Worm (Caenorhabditis elegans) whole organism, L3 larva: ENCODE measurements around the gene acr-3.
A peak's percentile ranks its signal among the peaks of the same experiment; 100 is the strongest.

ENCODE experiments used
- R02D3.7 ChIP-seq: fragments of 150-350 bp; optimal IDR thresholded peaks from 2 replicates; lab custom pipeline; 2014; ENCODE audit warnings: missing biosample characterization, missing genetic modification characterization
- ZK546.5 ChIP-seq: sonication (generic microtip); optimal IDR thresholded peaks from 2 replicates; lab custom pipeline; 2017; ENCODE audit warnings: missing biosample characterization, missing genetic modification characterization
- aly-2 ChIP-seq: fragments of 150-350 bp; optimal IDR thresholded peaks from 2 replicates; lab custom pipeline; 2014; ENCODE audit warnings: missing biosample characterization, missing genetic modification characterization
- ama-1 ChIP-seq: fragments of 150-350 bp; optimal IDR thresholded peaks from 2 replicates; lab custom pipeline; 2018
- ceh-16 ChIP-seq: sonication (generic microtip); optimal IDR thresholded peaks from 2 replicates; lab custom pipeline; 2017; ENCODE audit warnings: missing biosample characterization, missing genetic modification characterization
- ceh-28 ChIP-seq: fragments of 150-350 bp; optimal IDR thresholded peaks from 2 replicates; lab custom pipeline; 2014; ENCODE audit warnings: missing biosample characterization, missing genetic modification reagents, missing genetic modification characterization
- ceh-82 ChIP-seq: fragments of 150-350 bp; optimal IDR thresholded peaks from 2 replicates; lab custom pipeline; 2014; ENCODE audit warnings: missing biosample characterization, missing genetic modification characterization
- ceh-9 ChIP-seq: sonication (generic microtip); optimal IDR thresholded peaks from 2 replicates; lab custom pipeline; 2018; ENCODE audit warnings: missing biosample characterization, missing genetic modification characterization
- daf-12 ChIP-seq: fragments of 150-350 bp; optimal IDR thresholded peaks from 2 replicates; lab custom pipeline; 2014; ENCODE audit warnings: missing biosample characterization, missing genetic modification reagents, missing genetic modification characterization
- egl-27 ChIP-seq: sonication (generic microtip); optimal IDR thresholded peaks from 4 replicates; lab custom pipeline; 2017; ENCODE audit warnings: missing biosample characterization, missing genetic modification reagents, missing genetic modification characterization
- egl-5 ChIP-seq: fragments of 150-350 bp; optimal IDR thresholded peaks from 2 replicates; lab custom pipeline; 2017; ENCODE audit warnings: missing biosample characterization, missing genetic modification reagents, missing genetic modification characterization, inconsistent platforms
- elt-1 ChIP-seq: fragments of 150-350 bp; optimal IDR thresholded peaks from 2 replicates; lab custom pipeline; 2014; ENCODE audit warnings: missing biosample characterization, missing genetic modification characterization
- elt-2 ChIP-seq: sonication (generic microtip); optimal IDR thresholded peaks from 2 replicates; lab custom pipeline; 2016; ENCODE audit warnings: missing genetic modification reagents, mild to moderate bottlenecking, missing genetic modification characterization, missing compliant biosample characterization
- elt-3 ChIP-seq, 3 experiments: fragments of 150-350 bp in 1 of 3; sonication (generic microtip) in 2 of 3; optimal IDR thresholded peaks; 2 replicates in 2 of 3; 4 replicates in 1 of 3; lab custom pipeline; 2014 to 2017; ENCODE audit warnings: missing biosample characterization in 3 of 3, missing genetic modification characterization in 3 of 3
- fkh-10 ChIP-seq: sonication (generic microtip); optimal IDR thresholded peaks from 2 replicates; lab custom pipeline; 2017; ENCODE audit warnings: missing biosample characterization, missing genetic modification reagents, missing genetic modification characterization
- fkh-2 ChIP-seq: fragments of 150-350 bp; optimal IDR thresholded peaks from 2 replicates; lab custom pipeline; 2014; ENCODE audit warnings: missing biosample characterization, missing genetic modification reagents, missing genetic modification characterization
- fos-1 ChIP-seq: fragments of 150-350 bp; optimal IDR thresholded peaks from 2 replicates; lab custom pipeline; 2014; ENCODE audit warnings: missing biosample characterization, missing genetic modification characterization
- hmg-11 ChIP-seq: sonication (generic microtip); optimal IDR thresholded peaks from 2 replicates; lab custom pipeline; 2016; ENCODE audit warnings: missing genetic modification characterization, missing compliant biosample characterization
- jun-1 ChIP-seq: fragments of 150-350 bp; optimal IDR thresholded peaks from 2 replicates; lab custom pipeline; 2014; ENCODE audit warnings: missing biosample characterization, missing genetic modification reagents, missing genetic modification characterization
- lin-15B ChIP-seq: fragments of 150-350 bp; optimal IDR thresholded peaks from 2 replicates; lab custom pipeline; 2014; ENCODE audit warnings: missing biosample characterization, missing genetic modification characterization
- lin-39 ChIP-seq: fragments of 150-350 bp; optimal IDR thresholded peaks from 2 replicates; lab custom pipeline; 2018; ENCODE audit warnings: missing biosample characterization, missing genetic modification reagents, missing genetic modification characterization
- lsy-12 ChIP-seq: sonication (generic microtip); optimal IDR thresholded peaks from 2 replicates; lab custom pipeline; 2016; ENCODE audit warnings: mild to moderate bottlenecking, missing genetic modification characterization, missing compliant biosample characterization
- mdl-1 ChIP-seq: fragments of 150-350 bp; optimal IDR thresholded peaks from 2 replicates; lab custom pipeline; 2014; ENCODE audit warnings: missing biosample characterization, missing genetic modification characterization
- mml-1 ChIP-seq: fragments of 150-350 bp; sonication (generic microtip); optimal IDR thresholded peaks from 3 replicates; lab custom pipeline; 2014; ENCODE audit warnings: missing biosample characterization, missing genetic modification characterization
- nfya-1 ChIP-seq: sonication (generic microtip); optimal IDR thresholded peaks from 2 replicates; lab custom pipeline; 2017; ENCODE audit warnings: missing genetic modification characterization, mild to moderate bottlenecking, missing compliant biosample characterization, antibody characterized with exemption, moderate library complexity; ENCODE audit not compliant: insufficient read depth
- nhr-11 ChIP-seq: fragments of 150-350 bp; optimal IDR thresholded peaks from 2 replicates; lab custom pipeline; 2014; ENCODE audit warnings: missing biosample characterization, missing genetic modification characterization
- nhr-23 ChIP-seq: fragments of 150-350 bp; optimal IDR thresholded peaks from 2 replicates; lab custom pipeline; 2014; ENCODE audit warnings: missing biosample characterization, missing genetic modification reagents, missing genetic modification characterization
- nhr-237 ChIP-seq: fragments of 150-350 bp; optimal IDR thresholded peaks from 2 replicates; lab custom pipeline; 2014; ENCODE audit warnings: missing biosample characterization, missing genetic modification characterization
- nhr-25 ChIP-seq: sonication (generic microtip); optimal IDR thresholded peaks from 2 replicates; lab custom pipeline; 2017; ENCODE audit warnings: missing biosample characterization, missing genetic modification characterization
- nhr-28 ChIP-seq: fragments of 150-350 bp; optimal IDR thresholded peaks from 2 replicates; lab custom pipeline; 2014; ENCODE audit warnings: missing biosample characterization, missing genetic modification characterization
- nhr-43 ChIP-seq: sonication (generic microtip); optimal IDR thresholded peaks from 2 replicates; lab custom pipeline; 2016; ENCODE audit warnings: mild to moderate bottlenecking, missing genetic modification characterization, missing compliant biosample characterization; ENCODE audit not compliant: poor library complexity, severe bottlenecking
- nhr-67 ChIP-seq: fragments of 150-350 bp; optimal IDR thresholded peaks from 2 replicates; lab custom pipeline; 2014; ENCODE audit warnings: missing biosample characterization, missing genetic modification characterization
- nhr-76 ChIP-seq: fragments of 150-350 bp; sonication (generic microtip); optimal IDR thresholded peaks from 5 replicates; lab custom pipeline; 2014; ENCODE audit warnings: missing biosample characterization, missing genetic modification characterization
- nhr-77 ChIP-seq: fragments of 150-350 bp; optimal IDR thresholded peaks from 2 replicates; lab custom pipeline; 2014; ENCODE audit warnings: missing biosample characterization, missing genetic modification characterization
- pha-4 ChIP-seq: fragments of 150-350 bp; optimal IDR thresholded peaks from 2 replicates; lab custom pipeline; 2014; ENCODE audit warnings: missing biosample characterization, missing genetic modification reagents, missing genetic modification characterization
- pqm-1 ChIP-seq: fragments of 150-350 bp; optimal IDR thresholded peaks from 2 replicates; lab custom pipeline; 2017; ENCODE audit warnings: missing biosample characterization, missing genetic modification characterization, inconsistent platforms
- sea-2 ChIP-seq: fragments of 150-350 bp; sonication (generic microtip); optimal IDR thresholded peaks from 4 replicates; lab custom pipeline; 2014; ENCODE audit warnings: missing biosample characterization, missing genetic modification reagents, missing genetic modification characterization
- skn-1 ChIP-seq: fragments of 150-350 bp; optimal IDR thresholded peaks from 2 replicates; lab custom pipeline; 2014; ENCODE audit warnings: missing biosample characterization, missing genetic modification characterization
- snpc-4 ChIP-seq: fragments of 150-350 bp; optimal IDR thresholded peaks from 2 replicates; lab custom pipeline; 2014; ENCODE audit warnings: missing biosample characterization, missing genetic modification characterization
- tbx-2 ChIP-seq: sonication (generic microtip); optimal IDR thresholded peaks from 2 replicates; lab custom pipeline; 2016; ENCODE audit warnings: mild to moderate bottlenecking, missing genetic modification characterization, missing compliant biosample characterization
- unc-39 ChIP-seq: sonication (generic microtip); optimal IDR thresholded peaks from 4 replicates; lab custom pipeline; 2017; ENCODE audit warnings: missing biosample characterization, missing genetic modification characterization
- unc-62 ChIP-seq: fragments of 150-350 bp; sonication (generic microtip); optimal IDR thresholded peaks from 4 replicates; lab custom pipeline; 2014; ENCODE audit warnings: missing biosample characterization, missing genetic modification reagents, missing genetic modification characterization
- ztf-11 ChIP-seq: fragments of 150-350 bp; optimal IDR thresholded peaks from 2 replicates; lab custom pipeline; 2014; ENCODE audit warnings: missing biosample characterization, missing genetic modification characterization
- ztf-4 ChIP-seq: fragments of 150-350 bp; optimal IDR thresholded peaks from 2 replicates; lab custom pipeline; 2014; ENCODE audit warnings: missing biosample characterization, missing genetic modification characterization

The acr-3 gene

DNA sequence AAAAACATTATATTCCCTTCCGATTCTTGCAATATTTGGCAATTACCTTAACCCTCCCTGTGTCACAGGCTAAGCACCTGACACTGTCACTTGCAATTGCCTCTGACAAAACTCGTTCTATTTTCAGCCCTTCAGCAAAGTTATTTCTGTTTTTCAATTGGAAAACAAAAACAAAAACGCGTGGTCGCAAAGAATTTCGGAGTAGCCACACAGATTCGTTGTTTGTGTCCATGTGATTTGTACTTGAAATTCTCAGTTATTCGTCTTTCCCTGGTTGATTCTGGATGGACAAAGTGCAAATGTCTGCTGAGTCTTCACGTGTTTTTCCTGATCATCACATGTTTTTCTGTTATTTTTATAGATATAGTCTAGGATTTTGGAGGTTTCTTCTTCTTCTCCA lies 26.2 kb downstream of the acr-3 start (continued):
- TF ChIP-seq ama-1 (lab: Kevin White, UChicago) (no peak), ztf-4 (no peak)
- TF ChIP-seq, all 47 proteins: peak for 8

DNA sequence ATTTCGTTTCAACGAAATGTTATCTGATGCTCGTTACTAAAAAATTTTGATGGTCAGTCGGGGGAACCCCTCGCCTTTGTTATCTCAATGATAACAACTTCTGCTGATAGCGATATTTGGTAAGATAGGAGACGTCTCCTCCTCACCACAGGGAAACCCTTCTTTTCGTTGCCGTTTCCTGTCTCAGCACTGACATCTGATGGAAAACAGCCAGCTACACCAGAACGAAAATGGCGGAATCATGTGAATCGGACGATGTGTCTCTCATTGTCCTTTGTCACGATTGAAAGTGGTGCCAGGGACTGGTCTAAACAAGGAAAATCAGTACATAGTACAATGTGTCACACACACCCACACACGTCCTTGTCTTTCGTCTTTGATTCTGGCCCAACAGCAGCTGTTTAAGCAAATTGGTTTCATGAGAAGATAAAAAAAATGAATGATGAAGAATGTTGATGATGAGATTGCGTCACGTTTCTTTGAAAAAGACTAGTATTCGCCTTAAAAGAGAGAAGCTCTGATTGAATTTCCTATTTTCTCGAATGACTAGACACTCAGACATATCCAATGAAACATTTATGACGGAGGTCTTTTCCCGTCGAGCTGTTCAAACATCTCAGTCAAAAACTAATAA lies 27.1 kb downstream of the acr-3 start:
- TF ChIP-seq R02D3.7 (tag; lab: Kevin White, UChicago) (no peak), daf-12 (tag; lab: Kevin White, UChicago) (no peak), nhr-77 (tag; lab: Kevin White, UChicago) (no peak), fos-1 (tag; lab: Kevin White, UChicago) (no peak), ztf-4 (no peak), unc-62 (GFP tag; lab: Kevin White, UChicago) (peak; percentile 59), nhr-23 (tag; lab: Kevin White, UChicago) (peak; percentile 74), egl-27 (peak; percentile 63), pqm-1 (peak; percentile 46), nhr-25 (tag; lab: Kevin White, UChicago) (peak; percentile 97), nhr-11 (peak; percentile 61), tbx-2 (peak; percentile 62), nhr-237 (tag; lab: Kevin White, UChicago) (no peak), elt-2 (tag; lab: Kevin White, UChicago) (peak; percentile 94), nfya-1 (tag; lab: Kevin White, UChicago) (peak; percentile 28), elt-3 (tag; optimal IDR thresholded peaks at IDR 0.05; lab: Kevin White, UChicago) (peak; percentile 84 to 98 (median 86)), sea-2 (no peak), elt-1 (tag; lab: Kevin White, UChicago) (peak; percentile 26), ceh-16 (tag; lab: Kevin White, UChicago) (no peak), pha-4 (peak; percentile 28), mdl-1 (tag; lab: Kevin White, UChicago) (peak; percentile 92), nhr-43 (peak; percentile 95), mml-1 (tag; lab: Kevin White, UChicago) (peak; percentile 50), jun-1 (tag; lab: Kevin White, UChicago) (peak; percentile 18), ztf-11 (tag; lab: Kevin White, UChicago) (no peak), fkh-10 (GFP tag; lab: Kevin White, UChicago) (peak; percentile 90), lin-39 (tag; lab: Kevin White, UChicago) (no peak), skn-1 (peak; percentile 16)

- TF ChIP-seq daf-12 (tag; lab: Kevin White, UChicago) (no peak), tbx-2 (peak; percentile 89), nfya-1 (tag; lab: Kevin White, UChicago) (peak; percentile 81), aly-2 (no peak), elt-3 (tag; optimal IDR thresholded peaks at IDR 0.05; lab: Kevin White, UChicago) (peak; percentile 61 to 89 (median 78)), elt-2 (tag; lab: Kevin White, UChicago) (peak; percentile 92), ztf-4 (peak; percentile 58), elt-1 (tag; lab: Kevin White, UChicago) (peak; percentile 87), ama-1 (lab: Kevin White, UChicago) (no peak), lin-15B (tag; lab: Kevin White, UChicago) (no peak), hmg-11 (tag; lab: Kevin White, UChicago) (peak; percentile 61), ceh-9 (tag; lab: Kevin White, UChicago) (no peak), nhr-23 (tag; lab: Kevin White, UChicago) (peak; percentile 98), nhr-25 (tag; lab: Kevin White, UChicago) (peak; percentile 94), ztf-11 (tag; lab: Kevin White, UChicago) (no peak), egl-27 (no peak), ZK546.5 (tag; lab: Kevin White, UChicago) (no peak), nhr-28 (no peak), snpc-4 (tag; lab: Kevin White, UChicago) (peak; percentile 63), nhr-77 (tag; lab: Kevin White, UChicago) (no peak), fkh-2 (no peak), nhr-67 (tag; lab: Kevin White, UChicago) (no peak), R02D3.7 (tag; lab: Kevin White, UChicago) (peak; percentile 68), unc-39 (no peak), nhr-76 (tag; lab: Kevin White, UChicago) (peak; percentile 2), ceh-16 (tag; lab: Kevin White, UChicago) (no peak), pha-4 (peak; percentile 97), ceh-82 (peak; percentile 38), fos-1 (tag; lab: Kevin White, UChicago) (peak; percentile 84), nhr-11 (peak; percentile 55), lsy-12 (tag; lab: Kevin White, UChicago) (peak; percentile 53), ceh-28 (peak; percentile 77), mdl-1 (tag; lab: Kevin White, UChicago) (peak; percentile 100), egl-5 (tag; lab: Kevin White, UChicago) (peak; percentile 85), fkh-10 (GFP tag; lab: Kevin White, UChicago) (peak; percentile 55), nhr-237 (tag; lab: Kevin White, UChicago) (no peak), lin-39 (tag; lab: Kevin White, UChicago) (peak; percentile 44), skn-1 (no peak), sea-2 (peak; percentile 66), pqm-1 (peak; percentile 78)
Measured at ce11 chrX:6737329-6738008, 28.1 kb downstream of the acr-3 start.
